Fruit fly (Drosophila melanogaster): ENCODE results near the gene Mipp1.
A peak's percentile ranks its signal among the peaks of the same experiment; 100 is the strongest.

Gene Mipp1

dm6 chr3L:16544220-16544619 lies 28.9 kb downstream of the Mipp1 start (continued):
- no peak for TF ChIP-seq Dek (tag; optimal IDR thresholded peaks at IDR 0.05)
- TF ChIP-seq peb (GFP tag; IDR thresholded peaks at IDR 0.05) = no peak
- TF ChIP-seq mam (GFP tag; optimal IDR thresholded peaks at IDR 0.05) = no peak
- TF ChIP-seq Chrac-16 (GFP tag; optimal IDR thresholded peaks at IDR 0.05) = peak; percentile 31
- peak; percentile 22 for TF ChIP-seq CG12071 (GFP tag; optimal IDR thresholded peaks at IDR 0.05)
- no peak for TF ChIP-seq lov (optimal IDR thresholded peaks at IDR 0.05)
- no peak for TF ChIP-seq lov (GFP tag; IDR thresholded peaks at IDR 0.05)
- no peak for TF ChIP-seq CG34224 (GFP tag; IDR thresholded peaks at IDR 0.05; ENCODE audit: partially characterized antibody)
- no peak for TF ChIP-seq gfzf (GFP tag; optimal IDR thresholded peaks at IDR 0.05)
- no peak for TF ChIP-seq Dad (GFP tag; optimal IDR thresholded peaks at IDR 0.05)
- no peak for TF ChIP-seq jigr1 (GFP tag; IDR thresholded peaks at IDR 0.05)
- TF ChIP-seq disco-r (GFP tag; optimal IDR thresholded peaks at IDR 0.05) = no peak
- peak; percentile 25 for TF ChIP-seq CG14710 (tag; optimal IDR thresholded peaks at IDR 0.05)
- no peak for TF ChIP-seq CG13624 (GFP tag; optimal IDR thresholded peaks at IDR 0.05)
- TF ChIP-seq ro (GFP tag; IDR thresholded peaks at IDR 0.05) = no peak
- TF ChIP-seq Hmr (GFP tag; optimal IDR thresholded peaks at IDR 0.05) = peak; percentile 3
- no peak for TF ChIP-seq CG18619 (GFP tag; optimal IDR thresholded peaks at IDR 0.05)
- TF ChIP-seq gcm2 (GFP tag; optimal IDR thresholded peaks at IDR 0.05) = no peak
- no peak for TF ChIP-seq eve (GFP tag; optimal IDR thresholded peaks at IDR 0.05)
- no peak for TF ChIP-seq CG7928 (GFP tag; optimal IDR thresholded peaks at IDR 0.05)
- no peak for TF ChIP-seq onecut (GFP tag; IDR thresholded peaks at IDR 0.05)
- TF ChIP-seq HLH54F (GFP tag; optimal IDR thresholded peaks at IDR 0.05) = no peak
- no peak for TF ChIP-seq Med (GFP tag)
- TF ChIP-seq unc-4 (GFP tag; IDR thresholded peaks at IDR 0.05; ENCODE audit: partially characterized antibody) = no peak
- TF ChIP-seq CG10209 (GFP tag; optimal IDR thresholded peaks at IDR 0.05) = peak; percentile 31
- TF ChIP-seq Dbx (GFP tag; IDR thresholded peaks at IDR 0.05) = 0 out of 3 replicates have a peak, but pooled peaks have one; percentile 38
- TF ChIP-seq Xrp1 (GFP tag; IDR thresholded peaks at IDR 0.05) = no peak
- TF ChIP-seq CG10979 (tag; optimal IDR thresholded peaks at IDR 0.05) = no peak
- TF ChIP-seq NfI (GFP tag; optimal IDR thresholded peaks at IDR 0.05) = peak; percentile 17
- no peak for TF ChIP-seq CG12299 (tag; optimal IDR thresholded peaks at IDR 0.05)
- no peak for TF ChIP-seq Stat92E (GFP tag; optimal IDR thresholded peaks at IDR 0.05)
- peak; percentile 27 for TF ChIP-seq CG10654 (GFP tag; optimal IDR thresholded peaks at IDR 0.05)
- no peak for TF ChIP-seq sd (tag; optimal IDR thresholded peaks at IDR 0.05)
- TF ChIP-seq MESR4 (GFP tag; optimal IDR thresholded peaks at IDR 0.05) = no peak
- no peak for TF ChIP-seq CG6813 (GFP tag; optimal IDR thresholded peaks at IDR 0.05)
- no peak for TF ChIP-seq crp (GFP tag; optimal IDR thresholded peaks at IDR 0.05)
- no peak for TF ChIP-seq dimm (GFP tag; IDR thresholded peaks at IDR 0.05)
- no peak for TF ChIP-seq Hr78 (GFP tag; optimal IDR thresholded peaks at IDR 0.05)
- no peak for TF ChIP-seq Nf-YB (GFP tag; optimal IDR thresholded peaks at IDR 0.05)
- no peak for TF ChIP-seq CG13775 (GFP tag; optimal IDR thresholded peaks at IDR 0.05)
- TF ChIP-seq esg (GFP tag; conservative IDR thresholded peaks at IDR 0.05) = peak; percentile 28; the same call in 1 of the 2 replicates
- TF ChIP-seq Atf6 (GFP tag; IDR thresholded peaks at IDR 0.05) = no peak
- TF ChIP-seq slou (GFP tag; optimal IDR thresholded peaks at IDR 0.05) = no peak
- no peak for TF ChIP-seq Mrtf (GFP tag; IDR thresholded peaks at IDR 0.05)
- TF ChIP-seq CG6765 (GFP tag; optimal IDR thresholded peaks at IDR 0.05) = no peak
- TF ChIP-seq CG17328 (GFP tag; IDR thresholded peaks at IDR 0.05) = peak; percentile 71; the same call in 1 of the 2 replicates
- peak in 1 of 3 experiments; percentile 29 for TF ChIP-seq lola (GFP tag; optimal IDR thresholded peaks at IDR 0.05)
- no peak for TF ChIP-seq CG12659 (GFP tag; optimal IDR thresholded peaks at IDR 0.05)
- TF ChIP-seq Dref (GFP tag; IDR thresholded peaks at IDR 0.05) = no peak
- peak; percentile 15 for TF ChIP-seq CG3407 (GFP tag; optimal IDR thresholded peaks at IDR 0.05)
